Worm (Caenorhabditis elegans) whole organism, mixed stage, embryonic: Measurements from ENCODE around the gene dnj-13.

Experiments used
- bed-3 ChIP-seq: fragments of 200-800 bp; sonication (Bioruptor generic); optimal IDR thresholded peaks from 3 replicates; lab custom pipeline; 2018; ENCODE audit warnings: mild to moderate bottlenecking, missing genetic modification characterization, moderate library complexity, missing compliant biosample characterization
- flh-1 ChIP-seq: fragments of 200-800 bp; sonication (Bioruptor generic); optimal IDR thresholded peaks from 2 replicates; lab custom pipeline; 2018; ENCODE audit warnings: mild to moderate bottlenecking, missing genetic modification characterization, moderate library complexity, missing compliant biosample characterization
- nhr-28 ChIP-seq: fragments of 150-350 bp; optimal IDR thresholded peaks from 2 replicates; lab custom pipeline; 2014; ENCODE audit warnings: missing biosample characterization, missing genetic modification characterization
- pha-4 ChIP-seq: fragments of 150-350 bp; optimal IDR thresholded peaks from 2 replicates; lab custom pipeline; 2018; ENCODE audit warnings: missing biosample characterization, missing genetic modification reagents, missing genetic modification characterization
- unc-62 ChIP-seq: fragments of 150-350 bp; optimal IDR thresholded peaks from 2 replicates; lab custom pipeline; 2014; ENCODE audit warnings: missing biosample characterization, missing genetic modification reagents, missing genetic modification characterization

DNA sequence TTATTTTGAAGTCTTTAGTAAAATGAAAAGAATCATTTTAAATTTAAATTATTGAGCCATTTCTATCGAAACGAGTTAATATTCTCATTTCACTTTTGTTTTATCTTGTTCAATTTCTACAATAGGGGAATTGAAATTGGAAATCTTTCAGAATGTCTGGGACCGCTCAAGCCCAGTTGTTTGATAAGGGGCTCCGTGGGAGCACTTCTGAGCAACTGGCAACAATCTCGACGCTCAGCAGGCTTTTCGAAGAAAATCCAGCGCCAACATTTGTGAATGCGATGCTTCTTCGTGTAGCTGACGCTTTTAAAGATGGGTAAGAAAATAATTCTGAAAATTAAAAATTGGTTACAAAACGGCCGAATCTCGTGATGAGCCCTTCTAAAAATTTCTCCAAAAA, 37.2 kb downstream of the dnj-13 start, which contains the start of gene ints-7:
- TF ChIP-seq pha-4 (tag; lab: Kevin White, UChicago) (no peak), flh-1 (no peak), nhr-28 (tag; lab: Kevin White, UChicago) (no peak), bed-3 (GFP tag; lab: Kevin White, UChicago) (no peak), unc-62 (GFP tag; lab: Kevin White, UChicago) (no peak)
